Worm (Caenorhabditis elegans) whole organism, L2 larva: ENCODE measurements around the gene cyp-35B1.
A peak's percentile ranks its signal among the peaks of the same experiment; 100 is the strongest.

Source experiments
- Y55F3AM.14 ChIP-seq: fragments of 200-800 bp; sonication (Bioruptor generic); optimal IDR thresholded peaks from 2 replicates; lab custom pipeline; 2018; ENCODE audit warnings: mild to moderate bottlenecking, missing genetic modification characterization, missing compliant biosample characterization
- aly-2 ChIP-seq: fragments of 150-350 bp; optimal IDR thresholded peaks from 2 replicates; lab custom pipeline; 2014; ENCODE audit warnings: missing biosample characterization, missing genetic modification characterization
- blmp-1 ChIP-seq: sonication (generic microtip); optimal IDR thresholded peaks from 2 replicates; lab custom pipeline; 2017; ENCODE audit warnings: missing genetic modification characterization, mild to moderate bottlenecking, missing compliant biosample characterization, antibody characterized with exemption, moderate library complexity; ENCODE audit not compliant: insufficient read depth
- elt-1 ChIP-seq: fragments of 150-350 bp; optimal IDR thresholded peaks from 2 replicates; lab custom pipeline; 2014; ENCODE audit warnings: missing biosample characterization, missing genetic modification characterization
- fos-1 ChIP-seq: fragments of 150-350 bp; optimal IDR thresholded peaks from 2 replicates; lab custom pipeline; 2014; ENCODE audit warnings: missing biosample characterization, missing genetic modification characterization
- nhr-21 ChIP-seq: fragments of 150-350 bp; optimal IDR thresholded peaks from 2 replicates; lab custom pipeline; 2014; ENCODE audit warnings: missing biosample characterization, missing genetic modification characterization
- nhr-25 ChIP-seq: fragments of 150-350 bp; sonication (generic microtip); optimal IDR thresholded peaks from 3 replicates; lab custom pipeline; 2014; ENCODE audit warnings: missing biosample characterization, missing genetic modification characterization
- sma-3 ChIP-seq: sonication (generic microtip); optimal IDR thresholded peaks from 2 replicates; lab custom pipeline; 2016; ENCODE audit warnings: missing genetic modification reagents, missing genetic modification characterization, missing compliant biosample characterization
- sma-9 ChIP-seq, 2 experiments: fragments of 150-350 bp in 1 of 2; sonication (generic microtip) in 1 of 2; optimal IDR thresholded peaks; 2 replicates each; lab custom pipeline; 2014 to 2016; ENCODE audit warnings: missing genetic modification characterization in 2 of 2, mild to moderate bottlenecking in 1 of 2, missing biosample characterization in 1 of 2, missing compliant biosample characterization in 1 of 2, missing genetic modification reagents in 1 of 2, moderate library complexity in 1 of 2
- ztf-1 ChIP-seq: fragments of 200-800 bp; sonication (Bioruptor generic); conservative IDR thresholded peaks from 2 replicates; pipeline ENCODE4 v1.3.6; 2022; ENCODE audit warnings: missing genetic modification characterization, missing compliant biosample characterization

Gene cyp-35B1

ce11 chrV:3984178-3984577, 45.3 kb downstream of the cyp-35B1 start, which contains the start of gene nlp-29 (continued):
- no peak for TF ChIP-seq aly-2

ce11 chrV:3985104-3985503, 46.3 kb downstream of the cyp-35B1 start:
- TF ChIP-seq Y55F3AM.14 (GFP tag; lab: Kevin White, UChicago): no peak
- peak; percentile 72 for TF ChIP-seq sma-9 (GFP tag; optimal IDR thresholded peaks at IDR 0.05; lab: Kevin White, UChicago)
- no peak for TF ChIP-seq sma-9 (tag; optimal IDR thresholded peaks at IDR 0.05; lab: Kevin White, UChicago)
- TF ChIP-seq sma-3 (GFP tag; lab: Kevin White, UChicago): no peak
- TF ChIP-seq blmp-1 (tag; lab: Kevin White, UChicago): peak; percentile 54
- peak; percentile 42 for TF ChIP-seq nhr-25 (tag; lab: Kevin White, UChicago)
- TF ChIP-seq, all 48 proteins: peak for 3

- peak; percentile 5 for TF ChIP-seq sma-9 (GFP tag; optimal IDR thresholded peaks at IDR 0.05; lab: Kevin White, UChicago)
- no peak for TF ChIP-seq sma-9 (tag; optimal IDR thresholded peaks at IDR 0.05; lab: Kevin White, UChicago)
- no peak for TF ChIP-seq ztf-1
These were observed 48.8 kb downstream of the cyp-35B1 start, which contains the start of gene nlp-28 for ce11 chrV:3987616-3988015. Gene nlp-28 (plus strand): TSS chrV:3987900.

ce11 chrV:3989070-3989469, 50.2 kb downstream of the cyp-35B1 start, which contains the start of gene nlp-27:
Gene nlp-27 (plus strand): TSS chrV:3989378.
- peak; percentile 1 for TF ChIP-seq fos-1 (tag; lab: Kevin White, UChicago)
- TF ChIP-seq nhr-21: peak; percentile 3
- no peak for TF ChIP-seq elt-1 (tag; lab: Kevin White, UChicago)
